Worm (Caenorhabditis elegans) whole organism, L4 larva: Measurements from ENCODE around the gene tsn-1.

Experiments used
- D1046.2 ChIP-seq: fragments of 200-800 bp; sonication (Bioruptor generic); IDR thresholded peaks from 2 replicates; pipeline ENCODE4 v1.3.6; 2022; ENCODE audit warnings: missing genetic modification characterization, missing compliant biosample characterization
- F10B5.3 ChIP-seq: sonication (generic microtip); optimal IDR thresholded peaks from 2 replicates; lab custom pipeline; 2016; ENCODE audit warnings: mild to moderate bottlenecking, missing genetic modification characterization, missing compliant biosample characterization
- F26F4.8 ChIP-seq: fragments of 200-800 bp; sonication (Bioruptor generic); conservative IDR thresholded peaks from 2 replicates; pipeline ENCODE4 v1.3.6; 2022; ENCODE audit warnings: missing genetic modification characterization, missing compliant biosample characterization
- F37D6.2 ChIP-seq: sonication (generic microtip); optimal IDR thresholded peaks from 2 replicates; lab custom pipeline; 2016; ENCODE audit warnings: mild to moderate bottlenecking, missing genetic modification characterization, missing compliant biosample characterization
- F44E2.7 ChIP-seq: fragments of 200-800 bp; sonication (Bioruptor generic); IDR thresholded peaks from 2 replicates; pipeline ENCODE4 v2.1.2; 2022; ENCODE audit warnings: missing genetic modification characterization, missing compliant biosample characterization
- R02D3.7 ChIP-seq: fragments of 150-350 bp; sonication (generic microtip); optimal IDR thresholded peaks from 3 replicates; lab custom pipeline; 2014; ENCODE audit warnings: missing biosample characterization, missing genetic modification characterization
- T26A8.4 ChIP-seq: fragments of 200-800 bp; sonication (Bioruptor generic); IDR thresholded peaks from 2 replicates; pipeline ENCODE4 v1.3.6; 2022; ENCODE audit warnings: missing genetic modification characterization, missing compliant biosample characterization
- Y105C5A.15 ChIP-seq: fragments of 200-800 bp; sonication (Bioruptor generic); IDR thresholded peaks from 2 replicates; pipeline ENCODE4 v1.3.6; 2022; ENCODE audit warnings: missing genetic modification characterization, missing compliant biosample characterization
- Y75B8A.6 ChIP-seq: fragments of 200-800 bp; sonication (Bioruptor generic); IDR thresholded peaks from 2 replicates; pipeline ENCODE4 v1.3.6; 2022; ENCODE audit warnings: missing genetic modification reagents, missing genetic modification characterization, missing compliant biosample characterization
- aha-1 ChIP-seq: fragments of 150-350 bp; peaks from one replicate; lab custom pipeline; 2014; ENCODE audit warnings: missing biosample characterization, missing genetic modification characterization
- arid-1 ChIP-seq: fragments of 200-800 bp; sonication (Bioruptor generic); conservative IDR thresholded peaks from 2 replicates; pipeline ENCODE4 v1.3.6; 2022; ENCODE audit warnings: missing genetic modification reagents, missing genetic modification characterization, missing compliant biosample characterization
- ceh-44 ChIP-seq: fragments of 200-800 bp; sonication (Bioruptor generic); IDR thresholded peaks from 2 replicates; pipeline ENCODE4 v1.3.6; 2022; ENCODE audit warnings: missing genetic modification reagents, missing genetic modification characterization, missing compliant biosample characterization
- ces-1 ChIP-seq: fragments of 150-350 bp; sonication (generic microtip); optimal IDR thresholded peaks from 4 replicates; lab custom pipeline; 2014; ENCODE audit warnings: missing biosample characterization, missing genetic modification reagents, missing genetic modification characterization
- ctbp-1 ChIP-seq: fragments of 200-800 bp; sonication (Bioruptor generic); IDR thresholded peaks from 2 replicates; pipeline ENCODE4 v1.3.6; 2022; ENCODE audit warnings: missing genetic modification reagents, missing genetic modification characterization, missing compliant biosample characterization
- daf-12 ChIP-seq: fragments of 150-350 bp; optimal IDR thresholded peaks from 2 replicates; lab custom pipeline; 2014; ENCODE audit warnings: missing biosample characterization, missing genetic modification reagents, missing genetic modification characterization
- daf-16 ChIP-seq, 3 experiments: sonication (generic microtip); optimal IDR thresholded peaks; 2 replicates each; lab custom pipeline; 2016 to 2017; ENCODE audit warnings: missing genetic modification characterization in 3 of 3, missing genetic modification reagents in 3 of 3, mild to moderate bottlenecking in 2 of 3, missing compliant biosample characterization in 2 of 3, missing biosample characterization in 1 of 3, moderate library complexity in 1 of 3
- daf-19 ChIP-seq: fragments of 200-800 bp; sonication (Bioruptor generic); conservative IDR thresholded peaks from 2 replicates; pipeline ENCODE4 v1.3.6; 2022; ENCODE audit warnings: missing genetic modification characterization, missing compliant biosample characterization
- daf-8 ChIP-seq: fragments of 200-800 bp; sonication (Bioruptor generic); IDR thresholded peaks from 2 replicates; pipeline ENCODE4 v1.3.6; 2022; ENCODE audit warnings: missing genetic modification characterization, missing compliant biosample characterization
- dmd-6 ChIP-seq: fragments of 200-800 bp; sonication (Bioruptor generic); IDR thresholded peaks from 2 replicates; pipeline ENCODE4 v1.3.6; 2022; ENCODE audit warnings: missing genetic modification reagents, missing genetic modification characterization, missing compliant biosample characterization
- dmd-9 ChIP-seq: fragments of 200-800 bp; sonication (Bioruptor generic); IDR thresholded peaks from 2 replicates; pipeline ENCODE4 v1.3.6; 2022; ENCODE audit warnings: missing genetic modification reagents, missing genetic modification characterization, missing compliant biosample characterization
- fkh-10 ChIP-seq: fragments of 150-350 bp; optimal IDR thresholded peaks from 2 replicates; lab custom pipeline; 2014; ENCODE audit warnings: missing biosample characterization, missing genetic modification reagents, missing genetic modification characterization
- hlh-11 ChIP-seq: fragments of 200-800 bp; sonication (Bioruptor generic); optimal IDR thresholded peaks from 2 replicates; lab custom pipeline; 2018; ENCODE audit warnings: mild to moderate bottlenecking, missing genetic modification characterization, missing compliant biosample characterization
- hlh-30 ChIP-seq: sonication (generic microtip); optimal IDR thresholded peaks from 2 replicates; lab custom pipeline; 2017; ENCODE audit warnings: antibody characterized with exemption, mild to moderate bottlenecking, missing genetic modification characterization, missing compliant biosample characterization; ENCODE audit not compliant: insufficient read depth
- hmg-1.1 ChIP-seq: fragments of 200-800 bp; sonication (Bioruptor generic); IDR thresholded peaks from 2 replicates; pipeline ENCODE4 v1.3.6; 2022; ENCODE audit warnings: missing genetic modification reagents, missing genetic modification characterization, missing compliant biosample characterization
- lin-13 ChIP-seq: fragments of 150-350 bp; optimal IDR thresholded peaks from 2 replicates; lab custom pipeline; 2014; ENCODE audit warnings: missing biosample characterization, missing genetic modification reagents, missing genetic modification characterization
- lin-29 ChIP-seq: fragments of 200-800 bp; sonication (Bioruptor generic); IDR thresholded peaks from 2 replicates; pipeline ENCODE4 v1.3.6; 2022; ENCODE audit warnings: missing genetic modification reagents, missing genetic modification characterization, missing compliant biosample characterization
- lin-39 ChIP-seq: fragments of 150-350 bp; optimal IDR thresholded peaks from 2 replicates; lab custom pipeline; 2014; ENCODE audit warnings: missing biosample characterization, missing genetic modification reagents, missing genetic modification characterization
- lir-3 ChIP-seq: sonication (generic microtip); optimal IDR thresholded peaks from 2 replicates; lab custom pipeline; 2016; ENCODE audit warnings: mild to moderate bottlenecking, missing genetic modification characterization, missing compliant biosample characterization
- lsy-2 ChIP-seq, 2 experiments: fragments of 150-350 bp in 1 of 2; sonication (generic microtip) in 1 of 2; optimal IDR thresholded peaks; 2 replicates each; lab custom pipeline; 2014 to 2017; ENCODE audit warnings: missing biosample characterization in 2 of 2, missing genetic modification characterization in 2 of 2
- madf-9 ChIP-seq: fragments of 200-800 bp; sonication (Bioruptor generic); conservative IDR thresholded peaks from 2 replicates; pipeline ENCODE4 v1.3.6; 2022; ENCODE audit warnings: missing genetic modification reagents, missing genetic modification characterization, missing compliant biosample characterization
- mdl-1 ChIP-seq, 2 experiments: fragments of 150-350 bp in 1 of 2; sonication (generic microtip) in 1 of 2; optimal IDR thresholded peaks; 2 replicates each; lab custom pipeline; 2014 to 2017; ENCODE audit warnings: missing biosample characterization in 2 of 2, missing genetic modification characterization in 2 of 2
- mdt-29 ChIP-seq: fragments of 200-800 bp; sonication (Bioruptor generic); IDR thresholded peaks from 2 replicates; pipeline ENCODE4 v1.3.6; 2022; ENCODE audit warnings: missing genetic modification reagents, missing genetic modification characterization, missing compliant biosample characterization
- mep-1 ChIP-seq: fragments of 150-350 bp; sonication (generic microtip); optimal IDR thresholded peaks from 3 replicates; lab custom pipeline; 2014; ENCODE audit warnings: missing biosample characterization, missing genetic modification characterization
- mes-2 ChIP-seq: sonication (generic microtip); optimal IDR thresholded peaks from 2 replicates; lab custom pipeline; 2016; ENCODE audit warnings: missing genotype, mild to moderate bottlenecking, missing genetic modification characterization, missing compliant biosample characterization; ENCODE audit not compliant: poor library complexity, severe bottlenecking
- mxl-2 ChIP-seq: fragments of 200-800 bp; sonication (Bioruptor generic); conservative IDR thresholded peaks from 2 replicates; pipeline ENCODE4 v1.3.6; 2022; ENCODE audit warnings: missing genetic modification reagents, missing genetic modification characterization, missing compliant biosample characterization
- mxl-3 ChIP-seq: fragments of 200-800 bp; sonication (Bioruptor generic); optimal IDR thresholded peaks from 2 replicates; lab custom pipeline; 2018; ENCODE audit warnings: mild to moderate bottlenecking, missing genetic modification characterization, missing compliant biosample characterization
- nhr-102 ChIP-seq: sonication (generic microtip); optimal IDR thresholded peaks from 2 replicates; lab custom pipeline; 2016; ENCODE audit warnings: mild to moderate bottlenecking, missing genetic modification characterization, moderate library complexity, missing compliant biosample characterization
- nhr-11 ChIP-seq: fragments of 150-350 bp; optimal IDR thresholded peaks from 2 replicates; lab custom pipeline; 2014; ENCODE audit warnings: missing biosample characterization, missing genetic modification characterization
- nhr-111 ChIP-seq: fragments of 200-800 bp; sonication (Bioruptor generic); optimal IDR thresholded peaks from 2 replicates; lab custom pipeline; 2018; ENCODE audit warnings: mild to moderate bottlenecking, missing genetic modification characterization, missing compliant biosample characterization
- nhr-237 ChIP-seq: sonication (generic microtip); optimal IDR thresholded peaks from 2 replicates; lab custom pipeline; 2017; ENCODE audit warnings: missing biosample characterization, missing genetic modification characterization
- nhr-25 ChIP-seq: sonication (generic microtip); optimal IDR thresholded peaks from 2 replicates; lab custom pipeline; 2017; ENCODE audit warnings: missing genetic modification characterization, mild to moderate bottlenecking, missing compliant biosample characterization, antibody characterized with exemption, moderate library complexity, borderline replicate concordance; ENCODE audit not compliant: insufficient read depth
- nhr-28 ChIP-seq: fragments of 150-350 bp; optimal IDR thresholded peaks from 2 replicates; lab custom pipeline; 2014; ENCODE audit warnings: missing biosample characterization, missing genetic modification characterization
- nhr-41 ChIP-seq: fragments of 200-800 bp; sonication (Bioruptor generic); IDR thresholded peaks from 2 replicates; pipeline ENCODE4 v1.3.6; 2022; ENCODE audit warnings: missing genetic modification reagents, missing genetic modification characterization, missing compliant biosample characterization
- nhr-48 ChIP-seq: sonication (generic microtip); optimal IDR thresholded peaks from 2 replicates; lab custom pipeline; 2016; ENCODE audit warnings: mild to moderate bottlenecking, missing genetic modification characterization, missing compliant biosample characterization
- nhr-77 ChIP-seq: fragments of 150-350 bp; optimal IDR thresholded peaks from 2 replicates; lab custom pipeline; 2014; ENCODE audit warnings: missing biosample characterization, missing genetic modification characterization
- spr-1 ChIP-seq: sonication (generic microtip); optimal IDR thresholded peaks from 2 replicates; lab custom pipeline; 2016; ENCODE audit warnings: mild to moderate bottlenecking, missing genetic modification characterization, missing compliant biosample characterization
- spr-3 ChIP-seq: fragments of 200-800 bp; sonication (Bioruptor generic); optimal IDR thresholded peaks from 2 replicates; lab custom pipeline; 2018; ENCODE audit warnings: mild to moderate bottlenecking, missing genetic modification characterization, missing compliant biosample characterization
- tag-97 ChIP-seq: fragments of 200-800 bp; sonication (Bioruptor generic); IDR thresholded peaks from 2 replicates; pipeline ENCODE4 v1.3.6; 2022; ENCODE audit warnings: missing genetic modification characterization, missing compliant biosample characterization
- tra-1 ChIP-seq: fragments of 200-800 bp; sonication (Bioruptor generic); IDR thresholded peaks from 2 replicates; pipeline ENCODE4 v1.3.6; 2022; ENCODE audit warnings: missing genetic modification reagents, missing genetic modification characterization, missing compliant biosample characterization
- vab-7 ChIP-seq: fragments of 200-800 bp; sonication (Bioruptor generic); IDR thresholded peaks from 2 replicates; pipeline ENCODE4 v1.3.6; 2022; ENCODE audit warnings: missing genetic modification reagents, missing genetic modification characterization, missing compliant biosample characterization
- zip-11 ChIP-seq: fragments of 200-800 bp; sonication (Bioruptor generic); IDR thresholded peaks from 2 replicates; pipeline ENCODE4 v1.3.6; 2022; ENCODE audit warnings: missing genetic modification characterization, missing compliant biosample characterization

tsn-1 gene

ce11 chrII:4745281-4745680 lies 38.7 kb downstream of the tsn-1 start:
- TF ChIP-seq F10B5.3 (no peak), fkh-10 (GFP tag; lab: Kevin White, UChicago) (no peak), aha-1 (tag; lab: Kevin White, UChicago) (peak; percentile 84), F44E2.7 (GFP tag; lab: Robert Waterston, UW) (no peak), dmd-6 (peak; percentile 30; the same call in 1 of the 2 replicates), madf-9 (GFP tag; lab: Robert Waterston, UW) (no peak), arid-1 (GFP tag; lab: Robert Waterston, UW) (no peak), mxl-2 (GFP tag; lab: Robert Waterston, UW) (peak; percentile 78), F37D6.2 (tag; lab: Kevin White, UChicago) (no peak), mep-1 (tag; lab: Kevin White, UChicago) (peak; percentile 50), zip-11 (GFP tag; lab: Robert Waterston, UW) (no peak), hlh-30 (tag; lab: Kevin White, UChicago) (peak; percentile 63), nhr-77 (tag; lab: Kevin White, UChicago) (peak; percentile 8), hmg-1.1 (GFP tag; lab: Robert Waterston, UW) (no peak), spr-1 (tag; lab: Kevin White, UChicago) (no peak), nhr-48 (tag; lab: Kevin White, UChicago) (peak; percentile 95), hlh-11 (tag; lab: Kevin White, UChicago) (peak; percentile 55), R02D3.7 (tag; lab: Kevin White, UChicago) (no peak), nhr-41 (GFP tag; lab: Robert Waterston, UW) (no peak), lin-29 (GFP tag; lab: Robert Waterston, UW) (no peak), daf-16 (GFP tag; optimal IDR thresholded peaks at IDR 0.05; lab: Kevin White, UChicago) (no peak), daf-16 (tag; optimal IDR thresholded peaks at IDR 0.05; lab: Kevin White, UChicago) (no peak), lin-39 (tag; lab: Kevin White, UChicago) (no peak), nhr-111 (GFP tag; lab: Kevin White, UChicago) (no peak), nhr-28 (tag; lab: Kevin White, UChicago) (peak; percentile 77), mdl-1 (tag; optimal IDR thresholded peaks at IDR 0.05; lab: Kevin White, UChicago) (peak in 1 of 2 experiments; percentile 71), dmd-9 (no peak), daf-19 (no peak), nhr-11 (peak; percentile 98), mdt-29 (no peak), lir-3 (no peak), ctbp-1 (GFP tag; lab: Robert Waterston, UW) (no peak), ceh-44 (no peak), nhr-237 (tag; lab: Kevin White, UChicago) (no peak), nhr-102 (peak; percentile 10), ces-1 (GFP tag; lab: Kevin White, UChicago) (no peak), lin-13 (no peak), F26F4.8 (no peak), daf-12 (tag; lab: Kevin White, UChicago) (no peak), nhr-25 (no peak), D1046.2 (GFP tag; lab: Robert Waterston, UW) (no peak), mes-2 (peak; percentile 32), lsy-2 (tag; optimal IDR thresholded peaks at IDR 0.05; lab: Kevin White, UChicago) (peak in 1 of 2 experiments; percentile 31), daf-8 (GFP tag; lab: Robert Waterston, UW) (no peak), vab-7 (GFP tag; lab: Robert Waterston, UW) (no peak), mxl-3 (GFP tag; lab: Kevin White, UChicago) (peak; percentile 72), Y105C5A.15 (GFP tag; lab: Robert Waterston, UW) (no peak), Y75B8A.6 (GFP tag; lab: Robert Waterston, UW) (no peak), tra-1 (GFP tag; lab: Robert Waterston, UW) (peak; percentile 39; the same call in 1 of the 2 replicates), T26A8.4 (GFP tag; lab: Robert Waterston, UW) (no peak), tag-97 (GFP tag; lab: Robert Waterston, UW) (no peak), spr-3 (GFP tag; lab: Kevin White, UChicago) (no peak)
